Fruit fly (Drosophila melanogaster) whole organism, adult: ENCODE results near the gene CG15864.

ENCODE experiments used
- CG1620 ChIP-seq: fragments of 200-800 bp; sonication (Bioruptor generic); optimal IDR thresholded peaks from 2 replicates; lab custom pipeline; 2016; ENCODE audit warnings: missing biosample characterization, missing genetic modification characterization
- Crg-1 ChIP-seq: fragments of 200-800 bp; sonication (Bioruptor generic); optimal IDR thresholded peaks from 2 replicates; lab custom pipeline; 2016; ENCODE audit warnings: missing biosample characterization, missing genetic modification characterization
- Hr96 ChIP-seq: fragments of 200-800 bp; sonication (Bioruptor generic); optimal IDR thresholded peaks from 2 replicates; lab custom pipeline; 2016; ENCODE audit warnings: missing biosample characterization, missing genetic modification characterization
- tj ChIP-seq: fragments of 200-800 bp; sonication (Bioruptor generic); optimal IDR thresholded peaks from 3 replicates; lab custom pipeline; 2017; ENCODE audit warnings: missing biosample characterization, mild to moderate bottlenecking, missing genetic modification characterization, moderate library complexity

DNA sequence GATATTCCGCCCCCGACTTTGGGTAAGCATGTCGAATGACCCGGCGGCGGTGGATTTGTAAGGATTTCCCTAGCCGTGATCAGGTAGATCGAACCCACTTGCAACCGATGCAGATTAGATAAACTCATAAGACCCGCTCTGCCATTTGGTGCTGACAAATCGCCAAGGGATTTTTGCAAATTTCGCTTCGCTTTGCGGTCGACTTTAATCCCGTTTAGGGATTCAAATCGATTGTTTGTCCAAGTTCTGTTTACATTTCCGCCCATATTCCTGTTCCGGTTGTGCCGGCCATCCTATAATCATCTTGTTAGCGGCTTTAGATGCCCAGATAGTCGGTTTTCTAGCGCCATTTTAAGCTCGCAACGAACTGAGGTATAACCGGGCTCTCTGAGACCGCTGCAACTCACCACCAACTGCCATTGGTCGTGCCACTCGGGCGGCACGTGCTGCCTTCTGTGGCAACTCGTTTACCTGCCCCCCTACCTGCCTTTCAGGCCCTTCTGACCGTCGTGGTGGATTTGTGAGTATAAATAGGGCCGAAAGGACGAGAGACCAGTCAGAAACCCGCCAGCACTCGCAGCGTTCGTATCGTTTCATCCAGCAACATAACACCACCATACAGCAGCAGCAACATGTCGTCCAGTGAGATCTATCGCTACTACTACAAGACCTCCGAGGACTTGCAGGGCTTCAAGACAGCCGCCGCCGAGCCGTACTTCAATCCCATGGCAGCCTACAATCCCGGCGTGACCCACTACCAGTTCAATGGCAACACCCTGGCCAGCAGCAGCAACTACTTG lies 29.5 kb downstream of the CG15864 start, which contains the start of gene ato:
- no peak for TF ChIP-seq tj (GFP tag; lab: Kevin White, UChicago)
- no peak for TF ChIP-seq CG1620
- TF ChIP-seq Hr96 (GFP tag; lab: Kevin White, UChicago), result no peak
- TF ChIP-seq Crg-1 (GFP tag; lab: Kevin White, UChicago), result no peak
